Worm (Caenorhabditis elegans) whole organism, late embryonic: ENCODE data around the gene snb-2.

ENCODE experiments used
- Y22D7AL.16 ChIP-seq: sonication (generic microtip); optimal IDR thresholded peaks from 2 replicates; lab custom pipeline; 2016; ENCODE audit warnings: missing genetic modification characterization, missing compliant biosample characterization
- ama-1 ChIP-seq: fragments of 150-350 bp; optimal IDR thresholded peaks from 2 replicates; lab custom pipeline; 2014
- ceh-9 ChIP-seq: sonication (generic microtip); optimal IDR thresholded peaks from 2 replicates; lab custom pipeline; 2016; ENCODE audit warnings: mild to moderate bottlenecking, missing genetic modification characterization, inconsistent platforms, missing compliant biosample characterization
- fkh-10 ChIP-seq: fragments of 150-350 bp; optimal IDR thresholded peaks from 2 replicates; lab custom pipeline; 2014; ENCODE audit warnings: missing biosample characterization, missing genetic modification reagents, missing genetic modification characterization
- lim-6 ChIP-seq: sonication (generic microtip); optimal IDR thresholded peaks from 2 replicates; lab custom pipeline; 2016; ENCODE audit warnings: missing genetic modification characterization, missing compliant biosample characterization
- nhr-11 ChIP-seq: fragments of 150-350 bp; optimal IDR thresholded peaks from 2 replicates; lab custom pipeline; 2014; ENCODE audit warnings: missing biosample characterization, missing genetic modification characterization
- pha-4 ChIP-seq: fragments of 150-350 bp; optimal IDR thresholded peaks from 2 replicates; lab custom pipeline; 2018; ENCODE audit warnings: missing biosample characterization, missing genetic modification reagents, missing genetic modification characterization
- pqm-1 ChIP-seq: sonication (generic microtip); optimal IDR thresholded peaks from 2 replicates; lab custom pipeline; 2016; ENCODE audit warnings: missing genetic modification characterization, missing compliant biosample characterization
- sox-2 ChIP-seq: fragments of 200-800 bp; sonication (Bioruptor generic); IDR thresholded peaks from 2 replicates; pipeline ENCODE4 v1.3.6; 2022; ENCODE audit warnings: missing genetic modification reagents, missing genetic modification characterization, missing compliant biosample characterization

ce11 chrV:12301985-12302591, 43.6 kb downstream of the snb-2 start, which contains the start of the genes frm-7 and F55C5.17:
- no peak for TF ChIP-seq pha-4 (tag; lab: Kevin White, UChicago)
- TF ChIP-seq fkh-10 (GFP tag; lab: Kevin White, UChicago): no peak
- no peak for TF ChIP-seq nhr-11 (tag; lab: Kevin White, UChicago)
- no peak for TF ChIP-seq Y22D7AL.16
- TF ChIP-seq pqm-1 (tag; lab: Kevin White, UChicago): no peak
- no peak for TF ChIP-seq lim-6
- no peak for TF ChIP-seq sox-2
- no peak for TF ChIP-seq ceh-9 (tag; lab: Kevin White, UChicago)
- no peak for TF ChIP-seq ama-1 (lab: Kevin White, UChicago)
